Worm (Caenorhabditis elegans): Measurements from ENCODE around the gene dcar-1.
"Not testable (repeated sequence)": the region's sequence is repeated elsewhere in the genome, so short reads cannot be mapped to it uniquely, and the experiment has no call there.

ce11 chrV:17897646-17898045 lies 12.5 kb upstream of the dcar-1 start, which contains the start of gene C06H5.13:
- not testable (repeated sequence) for TF ChIP-seq madf-6 (GFP tag; IDR thresholded peaks at IDR 0.05); ceh-100 (GFP tag; IDR thresholded peaks at IDR 0.05); mxl-1 (tag; optimal IDR thresholded peaks at IDR 0.05); ama-1 (optimal IDR thresholded peaks at IDR 0.05); ama-1 (GFP tag; optimal IDR thresholded peaks at IDR 0.05); hmg-20 (GFP tag; IDR thresholded peaks at IDR 0.05); tbx-9 (tag; optimal IDR thresholded peaks at IDR 0.05; ENCODE audit: borderline replicate concordance); efl-1 (GFP tag; optimal IDR thresholded peaks at IDR 0.05); snpc-4 (GFP tag; optimal IDR thresholded peaks at IDR 0.05); snpc-4 (tag; optimal IDR thresholded peaks at IDR 0.05); nhr-80 (tag; optimal IDR thresholded peaks at IDR 0.05); C06A6.2 (GFP tag; conservative IDR thresholded peaks at IDR 0.05); mel-28 (tag; optimal IDR thresholded peaks at IDR 0.05; ENCODE audit: borderline replicate concordance); ekl-4 (GFP tag; IDR thresholded peaks at IDR 0.05); attf-6 (GFP tag; IDR thresholded peaks at IDR 0.05)
